Worm (Caenorhabditis elegans) whole organism, L1 larva: ENCODE results near the gene myo-3.

Experiments
- C16A3.4 ChIP-seq: fragments of 150-350 bp; optimal IDR thresholded peaks from 2 replicates; lab custom pipeline; 2014; ENCODE audit warnings: missing biosample characterization, missing genetic modification characterization
- nhr-28 ChIP-seq: fragments of 150-350 bp; optimal IDR thresholded peaks from 2 replicates; lab custom pipeline; 2014; ENCODE audit warnings: missing biosample characterization, missing genetic modification characterization
- nhr-84 ChIP-seq: sonication (generic microtip); optimal IDR thresholded peaks from 2 replicates; lab custom pipeline; 2017; ENCODE audit warnings: missing biosample characterization, missing genetic modification characterization
- snpc-4 ChIP-seq: fragments of 150-350 bp; optimal IDR thresholded peaks from 2 replicates; lab custom pipeline; 2014; ENCODE audit warnings: missing biosample characterization, missing genetic modification characterization
- unc-98 ChIP-seq: fragments of 200-800 bp; sonication (Bioruptor generic); IDR thresholded peaks from 2 replicates; pipeline ENCODE4 v1.3.6; 2022; ENCODE audit warnings: missing genetic modification characterization, missing compliant biosample characterization
- ztf-4 ChIP-seq: fragments of 150-350 bp; optimal IDR thresholded peaks from 2 replicates; lab custom pipeline; 2014; ENCODE audit warnings: missing biosample characterization, missing genetic modification characterization

DNA sequence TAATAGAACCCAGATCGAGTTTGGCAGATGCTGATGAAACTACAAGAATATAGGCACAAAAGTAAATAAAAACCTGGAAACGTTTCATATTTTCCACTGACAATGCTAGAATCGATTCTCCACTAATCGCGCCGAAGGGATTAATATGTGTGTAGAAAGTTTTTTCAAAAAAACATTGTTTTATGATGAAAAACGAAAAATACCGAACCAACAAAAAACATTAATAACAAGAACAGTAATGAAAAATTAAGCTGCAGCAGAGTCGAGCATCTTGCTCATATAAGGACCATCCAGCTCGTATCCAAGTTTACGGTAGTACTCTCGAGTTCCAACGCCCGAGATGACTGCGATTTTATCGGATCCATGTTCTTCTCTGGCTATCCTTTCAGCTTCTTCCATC is 54.8 kb downstream of the myo-3 start, which contains the start of gene clec-224:
- TF ChIP-seq ztf-4 (tag; lab: Kevin White, UChicago) (no peak), C16A3.4 (tag; lab: Kevin White, UChicago) (no peak), nhr-84 (tag; lab: Kevin White, UChicago) (no peak), nhr-28 (tag; lab: Kevin White, UChicago) (no peak), snpc-4 (tag; lab: Kevin White, UChicago) (no peak), unc-98 (no peak)
